Worm (Caenorhabditis elegans): ENCODE results near the gene mai-1.

ce11 chrX:3087245-3087644 is 29.1 kb downstream of the mai-1 start, which contains the start of gene F52E4.5:
- no peak for TF ChIP-seq mef-2 (tag; optimal IDR thresholded peaks at IDR 0.05)
- no peak for TF ChIP-seq unc-62 (GFP tag; optimal IDR thresholded peaks at IDR 0.05)
- no peak for TF ChIP-seq unc-86 (tag; optimal IDR thresholded peaks at IDR 0.05)
- no peak for TF ChIP-seq ztf-4 (tag; optimal IDR thresholded peaks at IDR 0.05)
- TF ChIP-seq nhr-71 (tag; optimal IDR thresholded peaks at IDR 0.05): no peak
- TF ChIP-seq skn-1 (tag; optimal IDR thresholded peaks at IDR 0.05): no peak
- no peak for TF ChIP-seq lin-39 (tag; optimal IDR thresholded peaks at IDR 0.05)
- TF ChIP-seq jun-1 (tag; optimal IDR thresholded peaks at IDR 0.05): no peak
- no peak for TF ChIP-seq pag-3 (tag; optimal IDR thresholded peaks at IDR 0.05; ENCODE audit: borderline replicate concordance, insufficient read depth)
- TF ChIP-seq unc-130 (tag; optimal IDR thresholded peaks at IDR 0.05): no peak
- no peak for TF ChIP-seq nhr-237 (tag; optimal IDR thresholded peaks at IDR 0.05)
- no peak for TF ChIP-seq snpc-4 (tag; optimal IDR thresholded peaks at IDR 0.05)
